Worm (Caenorhabditis elegans): ENCODE results near the gene peli-1.
A peak's percentile ranks its signal among the peaks of the same experiment; 100 is the strongest.
"Not testable (repeated sequence)": the region's sequence is repeated elsewhere in the genome, so short reads cannot be mapped to it uniquely, and the experiment has no call there.

peli-1 gene

ce11 chrV:5705510-5705909, at the start of gene peli-1:
Gene peli-1, plus strand, starts transcription at chrV:5705810.
- TF ChIP-seq unc-39 (tag; optimal IDR thresholded peaks at IDR 0.05): no peak
- TF ChIP-seq ceh-16 (tag; optimal IDR thresholded peaks at IDR 0.05): no peak
- no peak for TF ChIP-seq mdl-1 (tag; optimal IDR thresholded peaks at IDR 0.05)
- TF ChIP-seq mml-1 (tag; optimal IDR thresholded peaks at IDR 0.05): no peak
- TF ChIP-seq ama-1 (optimal IDR thresholded peaks at IDR 0.05): no peak
- no peak for TF ChIP-seq nhr-77 (tag; optimal IDR thresholded peaks at IDR 0.05)
- no peak for TF ChIP-seq aly-2 (tag; optimal IDR thresholded peaks at IDR 0.05)

- no peak for TF ChIP-seq daf-12 (tag; optimal IDR thresholded peaks at IDR 0.05)
- no peak for TF ChIP-seq mml-1 (tag; optimal IDR thresholded peaks at IDR 0.05)
- TF ChIP-seq tbx-2 (tag; optimal IDR thresholded peaks at IDR 0.05): no peak
- no peak for TF ChIP-seq fos-1 (tag; optimal IDR thresholded peaks at IDR 0.05)
- TF ChIP-seq nhr-25 (tag; optimal IDR thresholded peaks at IDR 0.05): no peak
- TF ChIP-seq jun-1 (tag; optimal IDR thresholded peaks at IDR 0.05): no peak
- no peak for TF ChIP-seq hmg-11 (tag; optimal IDR thresholded peaks at IDR 0.05)
- TF ChIP-seq zag-1 (tag; optimal IDR thresholded peaks at IDR 0.05): no peak
- TF ChIP-seq lin-39 (tag; optimal IDR thresholded peaks at IDR 0.05): no peak
- no peak for TF ChIP-seq elt-2 (tag; optimal IDR thresholded peaks at IDR 0.05)
- TF ChIP-seq elt-1 (tag; optimal IDR thresholded peaks at IDR 0.05): no peak
- no peak for TF ChIP-seq mdl-1 (tag; optimal IDR thresholded peaks at IDR 0.05)
- no peak for TF ChIP-seq ceh-28 (tag; optimal IDR thresholded peaks at IDR 0.05)
- TF ChIP-seq nhr-77 (tag; optimal IDR thresholded peaks at IDR 0.05): no peak
- TF ChIP-seq nhr-43 (tag; optimal IDR thresholded peaks at IDR 0.05; ENCODE audit: poor library complexity, severe bottlenecking): no peak
- no peak for TF ChIP-seq nhr-12 (tag; optimal IDR thresholded peaks at IDR 0.05)
- TF ChIP-seq ztf-4 (tag; optimal IDR thresholded peaks at IDR 0.05): no peak
- no peak for TF ChIP-seq unc-39 (tag; optimal IDR thresholded peaks at IDR 0.05)
- no peak for TF ChIP-seq nhr-11 (tag; optimal IDR thresholded peaks at IDR 0.05)
Observed at ce11 chrV:5660604-5661209, 44.9 kb upstream of the peli-1 start, which contains the start of the genes mut-14 and C14C11.2. Gene mut-14, minus strand, starts transcription at chrV:5660704. Gene C14C11.2, plus strand, starts transcription at chrV:5661159.

- not testable (repeated sequence) for TF ChIP-seq egl-27, unc-39, nhr-11 (tag; optimal IDR thresholded peaks at IDR 0.05)
Observed at ce11 chrV:5663317-5663716, 42.3 kb upstream of the peli-1 start, which contains the start of gene C14C11.1. Gene C14C11.1, plus strand, starts transcription at chrV:5663617.

- TF ChIP-seq aly-2 (tag; optimal IDR thresholded peaks at IDR 0.05) (no peak), ama-1 (optimal IDR thresholded peaks at IDR 0.05) (no peak), zag-1 (tag; optimal IDR thresholded peaks at IDR 0.05) (no peak)
Observed at ce11 chrV:5666036-5666729, 39.4 kb upstream of the peli-1 start, which contains the start of gene C14C11.7. Gene C14C11.7, minus strand, starts transcription at chrV:5666086.

- no peak for TF ChIP-seq elt-3 (tag; optimal IDR thresholded peaks at IDR 0.05)
- no peak for TF ChIP-seq ceh-16 (tag; optimal IDR thresholded peaks at IDR 0.05)
- TF ChIP-seq ZK546.5 (tag; optimal IDR thresholded peaks at IDR 0.05): no peak
- TF ChIP-seq nhr-23 (tag; optimal IDR thresholded peaks at IDR 0.05): peak; percentile 36
- no peak for TF ChIP-seq skn-1 (tag; optimal IDR thresholded peaks at IDR 0.05)
- TF ChIP-seq nhr-43 (tag; optimal IDR thresholded peaks at IDR 0.05; ENCODE audit: poor library complexity, severe bottlenecking): peak; percentile 86
- TF ChIP-seq nhr-77 (tag; optimal IDR thresholded peaks at IDR 0.05): peak; percentile 64
- peak; percentile 6 for TF ChIP-seq elt-2 (tag; optimal IDR thresholded peaks at IDR 0.05)
- peak; percentile 71 for TF ChIP-seq lsy-12 (tag; optimal IDR thresholded peaks at IDR 0.05)
- TF ChIP-seq tbx-2 (tag; optimal IDR thresholded peaks at IDR 0.05): peak; percentile 31
Observed at ce11 chrV:5667337-5667736, 38.3 kb upstream of the peli-1 start.

ce11 chrV:5668968-5669367, 36.6 kb upstream of the peli-1 start:
- TF ChIP-seq ceh-28 (tag; optimal IDR thresholded peaks at IDR 0.05) (no peak), nhr-43 (tag; optimal IDR thresholded peaks at IDR 0.05; ENCODE audit: poor library complexity, severe bottlenecking) (no peak), nhr-237 (tag; optimal IDR thresholded peaks at IDR 0.05) (no peak), nhr-67 (tag; optimal IDR thresholded peaks at IDR 0.05) (no peak), nfya-1 (tag; optimal IDR thresholded peaks at IDR 0.05; ENCODE audit: insufficient read depth) (no peak), elt-1 (tag; optimal IDR thresholded peaks at IDR 0.05) (no peak), mdl-1 (tag; optimal IDR thresholded peaks at IDR 0.05) (no peak), jun-1 (tag; optimal IDR thresholded peaks at IDR 0.05) (no peak), aly-2 (tag; optimal IDR thresholded peaks at IDR 0.05) (no peak), ZK546.5 (tag; optimal IDR thresholded peaks at IDR 0.05) (no peak), ama-1 (optimal IDR thresholded peaks at IDR 0.05) (no peak), fkh-10 (GFP tag; optimal IDR thresholded peaks at IDR 0.05) (no peak), ceh-82 (tag; optimal IDR thresholded peaks at IDR 0.05) (no peak), elt-3 (tag; optimal IDR thresholded peaks at IDR 0.05) (no peak), nhr-77 (tag; optimal IDR thresholded peaks at IDR 0.05) (no peak)

Measured in whole organism, L3 larva.